Worm (Caenorhabditis elegans) whole organism, L4 larva: Measurements from ENCODE around the gene his-48.

Experiments used
- F10B5.3 ChIP-seq: sonication (generic microtip); optimal IDR thresholded peaks from 2 replicates; lab custom pipeline; 2016; ENCODE audit warnings: mild to moderate bottlenecking, missing genetic modification characterization, missing compliant biosample characterization
- F26F4.8 ChIP-seq: fragments of 200-800 bp; sonication (Bioruptor generic); conservative IDR thresholded peaks from 2 replicates; pipeline ENCODE4 v1.3.6; 2022; ENCODE audit warnings: missing genetic modification characterization, missing compliant biosample characterization
- T20F7.1 ChIP-seq: fragments of 200-800 bp; sonication (Bioruptor generic); optimal IDR thresholded peaks from 2 replicates; lab custom pipeline; 2018; ENCODE audit warnings: mild to moderate bottlenecking, missing genetic modification characterization, missing compliant biosample characterization
- Y48G9A.11 ChIP-seq: fragments of 200-800 bp; sonication (Bioruptor generic); IDR thresholded peaks from 2 replicates; pipeline ENCODE4 v1.3.6; 2022; ENCODE audit warnings: missing genetic modification reagents, missing genetic modification characterization, missing compliant biosample characterization
- aha-1 ChIP-seq: fragments of 150-350 bp; peaks from one replicate; lab custom pipeline; 2014; ENCODE audit warnings: missing biosample characterization, missing genetic modification characterization
- ceh-28 ChIP-seq: fragments of 150-350 bp; optimal IDR thresholded peaks from 2 replicates; lab custom pipeline; 2014; ENCODE audit warnings: missing biosample characterization, missing genetic modification reagents, missing genetic modification characterization
- ces-1 ChIP-seq: fragments of 150-350 bp; sonication (generic microtip); optimal IDR thresholded peaks from 4 replicates; lab custom pipeline; 2014; ENCODE audit warnings: missing biosample characterization, missing genetic modification reagents, missing genetic modification characterization
- daf-12 ChIP-seq: fragments of 150-350 bp; optimal IDR thresholded peaks from 2 replicates; lab custom pipeline; 2014; ENCODE audit warnings: missing biosample characterization, missing genetic modification reagents, missing genetic modification characterization
- dmd-6 ChIP-seq: fragments of 200-800 bp; sonication (Bioruptor generic); IDR thresholded peaks from 2 replicates; pipeline ENCODE4 v1.3.6; 2022; ENCODE audit warnings: missing genetic modification reagents, missing genetic modification characterization, missing compliant biosample characterization
- dpl-1 ChIP-seq: fragments of 150-350 bp; optimal IDR thresholded peaks from 2 replicates; lab custom pipeline; 2014; ENCODE audit warnings: missing biosample characterization, missing genetic modification reagents, missing genetic modification characterization
- dve-1 ChIP-seq: sonication (generic microtip); optimal IDR thresholded peaks from 2 replicates; lab custom pipeline; 2017; ENCODE audit warnings: antibody characterized with exemption, mild to moderate bottlenecking, missing genetic modification characterization, missing compliant biosample characterization; ENCODE audit not compliant: insufficient read depth
- fkh-10 ChIP-seq: fragments of 150-350 bp; optimal IDR thresholded peaks from 2 replicates; lab custom pipeline; 2014; ENCODE audit warnings: missing biosample characterization, missing genetic modification reagents, missing genetic modification characterization
- hif-1 ChIP-seq, 2 experiments: sonication (generic microtip); optimal IDR thresholded peaks; 2 replicates each; lab custom pipeline; 2016 to 2017; ENCODE audit warnings: missing compliant biosample characterization in 2 of 2, missing genetic modification characterization in 2 of 2, missing genetic modification reagents in 2 of 2, missing genotype in 2 of 2, mild to moderate bottlenecking in 1 of 2
- hlh-30 ChIP-seq: sonication (generic microtip); optimal IDR thresholded peaks from 2 replicates; lab custom pipeline; 2017; ENCODE audit warnings: antibody characterized with exemption, mild to moderate bottlenecking, missing genetic modification characterization, missing compliant biosample characterization; ENCODE audit not compliant: insufficient read depth
- hmg-1.1 ChIP-seq: fragments of 200-800 bp; sonication (Bioruptor generic); IDR thresholded peaks from 2 replicates; pipeline ENCODE4 v1.3.6; 2022; ENCODE audit warnings: missing genetic modification reagents, missing genetic modification characterization, missing compliant biosample characterization
- lin-38 ChIP-seq: fragments of 200-800 bp; sonication (Bioruptor generic); IDR thresholded peaks from 2 replicates; pipeline ENCODE4 v1.3.6; 2022; ENCODE audit warnings: missing genetic modification reagents, missing genetic modification characterization, missing compliant biosample characterization
- lir-3 ChIP-seq: sonication (generic microtip); optimal IDR thresholded peaks from 2 replicates; lab custom pipeline; 2016; ENCODE audit warnings: mild to moderate bottlenecking, missing genetic modification characterization, missing compliant biosample characterization
- lsy-2 ChIP-seq, 2 experiments: fragments of 150-350 bp in 1 of 2; sonication (generic microtip) in 1 of 2; optimal IDR thresholded peaks; 2 replicates each; lab custom pipeline; 2014 to 2017; ENCODE audit warnings: missing biosample characterization in 2 of 2, missing genetic modification characterization in 2 of 2
- mdl-1 ChIP-seq, 2 experiments: fragments of 150-350 bp in 1 of 2; sonication (generic microtip) in 1 of 2; optimal IDR thresholded peaks; 2 replicates each; lab custom pipeline; 2014 to 2017; ENCODE audit warnings: missing biosample characterization in 2 of 2, missing genetic modification characterization in 2 of 2
- mep-1 ChIP-seq: fragments of 150-350 bp; sonication (generic microtip); optimal IDR thresholded peaks from 3 replicates; lab custom pipeline; 2014; ENCODE audit warnings: missing biosample characterization, missing genetic modification characterization
- mes-2 ChIP-seq: sonication (generic microtip); optimal IDR thresholded peaks from 2 replicates; lab custom pipeline; 2016; ENCODE audit warnings: missing genotype, mild to moderate bottlenecking, missing genetic modification characterization, missing compliant biosample characterization; ENCODE audit not compliant: poor library complexity, severe bottlenecking
- mxl-3 ChIP-seq: fragments of 200-800 bp; sonication (Bioruptor generic); optimal IDR thresholded peaks from 2 replicates; lab custom pipeline; 2018; ENCODE audit warnings: mild to moderate bottlenecking, missing genetic modification characterization, missing compliant biosample characterization
- nhr-11 ChIP-seq: fragments of 150-350 bp; optimal IDR thresholded peaks from 2 replicates; lab custom pipeline; 2014; ENCODE audit warnings: missing biosample characterization, missing genetic modification characterization
- nhr-111 ChIP-seq: fragments of 200-800 bp; sonication (Bioruptor generic); optimal IDR thresholded peaks from 2 replicates; lab custom pipeline; 2018; ENCODE audit warnings: mild to moderate bottlenecking, missing genetic modification characterization, missing compliant biosample characterization
- nhr-28 ChIP-seq: fragments of 150-350 bp; optimal IDR thresholded peaks from 2 replicates; lab custom pipeline; 2014; ENCODE audit warnings: missing biosample characterization, missing genetic modification characterization
- nhr-41 ChIP-seq: fragments of 200-800 bp; sonication (Bioruptor generic); IDR thresholded peaks from 2 replicates; pipeline ENCODE4 v1.3.6; 2022; ENCODE audit warnings: missing genetic modification reagents, missing genetic modification characterization, missing compliant biosample characterization
- nhr-6 ChIP-seq: fragments of 150-350 bp; optimal IDR thresholded peaks from 2 replicates; lab custom pipeline; 2014; ENCODE audit warnings: missing biosample characterization, missing genetic modification characterization
- pha-4 ChIP-seq, 2 experiments: fragments of 150-350 bp in 1 of 2; fragments of 200-800 bp in 1 of 2; sonication (Bioruptor generic) in 1 of 2; IDR thresholded peaks in 1 of 2; optimal IDR thresholded peaks in 1 of 2; 2 replicates each; pipeline versions ENCODE4 v1.3.6 to Lab custom; 2014 to 2022; ENCODE audit warnings: missing genetic modification characterization in 2 of 2, missing genetic modification reagents in 2 of 2, missing biosample characterization in 1 of 2, missing compliant biosample characterization in 1 of 2
- pqm-1 ChIP-seq: sonication (generic microtip); optimal IDR thresholded peaks from 2 replicates; lab custom pipeline; 2017; ENCODE audit warnings: missing biosample characterization, missing genetic modification characterization
- rbr-2 ChIP-seq: sonication (generic microtip); optimal IDR thresholded peaks from 2 replicates; lab custom pipeline; 2016; ENCODE audit warnings: missing genotype, missing genetic modification characterization, missing compliant biosample characterization
- set-16 ChIP-seq: fragments of 200-800 bp; sonication (Bioruptor generic); IDR thresholded peaks from 2 replicates; pipeline ENCODE4 v1.3.6; 2022; ENCODE audit warnings: missing genetic modification reagents, missing genetic modification characterization, missing compliant biosample characterization
- snpc-1.2 ChIP-seq: fragments of 200-800 bp; sonication (Bioruptor generic); IDR thresholded peaks from 2 replicates; pipeline ENCODE4 v1.3.6; 2022; ENCODE audit warnings: missing genetic modification reagents, missing genetic modification characterization, missing compliant biosample characterization
- unc-62 ChIP-seq, 3 experiments: fragments of 150-350 bp in 1 of 3; sonication (generic microtip); optimal IDR thresholded peaks in 2 of 3; peaks in 1 of 3; 1 replicate in 1 of 3; 2 replicates in 2 of 3; lab custom pipeline; 2014 to 2017; ENCODE audit warnings: missing biosample characterization in 3 of 3, missing genetic modification characterization in 3 of 3, missing genetic modification reagents in 3 of 3, missing genotype in 1 of 3

Gene his-48

ce11 chrIV:11306548-11306947, 18.0 kb upstream of the his-48 start, which contains the start of gene B0035.13 (continued):
- TF ChIP-seq snpc-1.2 (GFP tag; lab: Robert Waterston, UW) (no peak), dmd-6 (GFP tag; lab: Robert Waterston, UW) (0 out of 2 replicates have a peak, but pooled peaks have one; percentile 25), daf-12 (tag; lab: Kevin White, UChicago) (no peak), dpl-1 (GFP tag; lab: Kevin White, UChicago) (no peak), Y48G9A.11 (GFP tag; lab: Robert Waterston, UW) (no peak)

ce11 chrIV:11307770-11308169, 16.8 kb upstream of the his-48 start:
- peak in 1 of 2 experiments; percentile 4 for TF ChIP-seq unc-62 (GFP tag; optimal IDR thresholded peaks at IDR 0.05 in 1 of 2; lab: Kevin White, UChicago)
- TF ChIP-seq unc-62 (tag; optimal IDR thresholded peaks at IDR 0.05; lab: Kevin White, UChicago): no peak
- no peak for TF ChIP-seq lir-3 (tag; lab: Kevin White, UChicago)
- peak; percentile 16 for TF ChIP-seq aha-1
- TF ChIP-seq mes-2 (tag; lab: Kevin White, UChicago): peak; percentile 54
- peak; percentile 10 for TF ChIP-seq F10B5.3 (tag; lab: Kevin White, UChicago)
- TF ChIP-seq nhr-11: no peak
- TF ChIP-seq pqm-1 (tag; lab: Kevin White, UChicago): no peak
- peak in 1 of 2 experiments; percentile 51 for TF ChIP-seq lsy-2 (tag; optimal IDR thresholded peaks at IDR 0.05; lab: Kevin White, UChicago)
- no peak for TF ChIP-seq nhr-111 (GFP tag; lab: Kevin White, UChicago)
- TF ChIP-seq nhr-28 (tag; lab: Kevin White, UChicago): no peak
- peak; percentile 72 for TF ChIP-seq nhr-6 (tag; lab: Kevin White, UChicago)

DNA sequence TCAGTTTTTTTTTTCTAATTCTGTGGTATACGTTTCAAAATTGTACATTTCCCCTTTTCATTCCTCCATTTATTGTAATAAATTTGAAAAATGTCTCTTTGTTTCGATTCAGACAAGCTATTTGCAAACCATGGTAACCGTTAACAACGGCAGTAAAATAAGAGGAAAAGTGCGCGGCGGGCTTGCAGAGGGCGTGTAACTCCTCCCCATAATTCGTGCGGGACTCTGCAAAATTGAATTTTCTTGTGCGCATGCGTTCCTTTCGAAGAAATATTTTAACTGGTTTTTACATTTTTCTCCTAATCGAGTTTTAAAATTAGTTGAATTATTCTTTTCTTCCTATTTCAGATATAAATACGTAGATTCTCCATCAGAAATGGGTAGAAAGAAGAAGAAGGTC, 13.9 kb upstream of the his-48 start, which contains the start of gene znf-207:
Gene znf-207 (plus strand): TSS at position 349 of the 400 bp plus-strand sequence.
- peak in 1 of 2 experiments; percentile 67 for TF ChIP-seq lsy-2 (tag; optimal IDR thresholded peaks at IDR 0.05; lab: Kevin White, UChicago)
- peak; percentile 23 for TF ChIP-seq hlh-30 (tag; lab: Kevin White, UChicago)
- peak in 1 of 2 experiments; percentile 39 for TF ChIP-seq mdl-1 (tag; optimal IDR thresholded peaks at IDR 0.05; lab: Kevin White, UChicago)
- TF ChIP-seq T20F7.1 (GFP tag; lab: Kevin White, UChicago): peak; percentile 11
- no peak for TF ChIP-seq nhr-41 (GFP tag; lab: Robert Waterston, UW)
- peak; percentile 13 for TF ChIP-seq rbr-2 (tag; lab: Kevin White, UChicago)
- peak; percentile 19 for TF ChIP-seq dpl-1 (GFP tag; lab: Kevin White, UChicago)
- TF ChIP-seq dve-1 (tag; lab: Kevin White, UChicago): peak; percentile 1
- peak; percentile 27 for TF ChIP-seq mxl-3 (GFP tag; lab: Kevin White, UChicago)
- TF ChIP-seq pha-4 (GFP tag; IDR thresholded peaks at IDR 0.05; lab: Robert Waterston, UW): no peak
- TF ChIP-seq pha-4 (tag; optimal IDR thresholded peaks at IDR 0.05; lab: Kevin White, UChicago): peak; percentile 46
- TF ChIP-seq mes-2 (tag; lab: Kevin White, UChicago): peak; percentile 81
- no peak for TF ChIP-seq ceh-28 (tag; lab: Kevin White, UChicago)
- peak; percentile 23 for TF ChIP-seq fkh-10 (GFP tag; lab: Kevin White, UChicago)
- peak in 1 of 2 experiments; percentile 40 for TF ChIP-seq hif-1 (tag; optimal IDR thresholded peaks at IDR 0.05; lab: Kevin White, UChicago)
- TF ChIP-seq set-16 (GFP tag; lab: Robert Waterston, UW): no peak
- TF ChIP-seq lin-38 (GFP tag; lab: Robert Waterston, UW): peak; percentile 53
- TF ChIP-seq mep-1 (tag; lab: Kevin White, UChicago): peak; percentile 62
- peak; percentile 80 for TF ChIP-seq ces-1 (GFP tag; lab: Kevin White, UChicago)
- no peak for TF ChIP-seq F26F4.8 (GFP tag; lab: Robert Waterston, UW)
- TF ChIP-seq hmg-1.1 (GFP tag; lab: Robert Waterston, UW): peak; percentile 38; the same call in 1 of the 2 replicates
- TF ChIP-seq, all 104 proteins: peak for 16
